Worm (Caenorhabditis elegans) whole organism, young adult: ENCODE measurements around the gene daf-36.

Experiments used
- B0019.2 ChIP-seq: fragments of 200-800 bp; sonication (Bioruptor generic); conservative IDR thresholded peaks from 2 replicates; pipeline ENCODE4 v1.3.6; 2022; ENCODE audit warnings: missing genetic modification reagents, missing genetic modification characterization, missing compliant biosample characterization
- B0035.1 ChIP-seq: sonication (generic microtip); optimal IDR thresholded peaks from 2 replicates; lab custom pipeline; 2016; ENCODE audit warnings: missing genetic modification characterization, mild to moderate bottlenecking, missing compliant biosample characterization, missing genotype, missing genetic modification reagents
- D2030.7 ChIP-seq: fragments of 200-800 bp; sonication (Bioruptor generic); IDR thresholded peaks from 2 replicates; pipeline ENCODE4 v1.3.6; 2022; ENCODE audit warnings: missing genetic modification reagents, missing genetic modification characterization, missing compliant biosample characterization
- F10E7.11 ChIP-seq: sonication (generic microtip); optimal IDR thresholded peaks from 2 replicates; lab custom pipeline; 2017; ENCODE audit warnings: mild to moderate bottlenecking, missing genetic modification characterization, moderate library complexity, missing compliant biosample characterization
- F23B12.7 ChIP-seq: sonication (generic microtip); optimal IDR thresholded peaks from 2 replicates; lab custom pipeline; 2017; ENCODE audit warnings: missing genetic modification characterization, mild to moderate bottlenecking, missing compliant biosample characterization, antibody characterized with exemption, moderate library complexity; ENCODE audit not compliant: insufficient read depth
- F33H1.4 ChIP-seq: fragments of 200-800 bp; sonication (Bioruptor generic); IDR thresholded peaks from 2 replicates; pipeline ENCODE4 v1.3.6; 2022; ENCODE audit warnings: missing genetic modification reagents, missing genetic modification characterization, missing compliant biosample characterization
- F39B2.1 ChIP-seq: fragments of 200-800 bp; sonication (Bioruptor generic); IDR thresholded peaks from 2 replicates; pipeline ENCODE4 v1.3.6; 2022; ENCODE audit warnings: missing genetic modification reagents, missing genetic modification characterization, missing compliant biosample characterization
- F57C9.4 ChIP-seq: sonication (generic microtip); optimal IDR thresholded peaks from 2 replicates; lab custom pipeline; 2017; ENCODE audit warnings: mild to moderate bottlenecking, missing genetic modification characterization, missing compliant biosample characterization
- Y53F4B.3 ChIP-seq: fragments of 200-800 bp; sonication (Bioruptor generic); IDR thresholded peaks from 2 replicates; pipeline ENCODE4 v1.3.6; 2022; ENCODE audit warnings: missing genetic modification reagents, missing genetic modification characterization, missing compliant biosample characterization
- Y67H2A.10 ChIP-seq: fragments of 200-800 bp; sonication (Bioruptor generic); conservative IDR thresholded peaks from 2 replicates; pipeline ENCODE4 v1.3.6; 2022; ENCODE audit warnings: missing genetic modification reagents, missing genetic modification characterization, missing compliant biosample characterization
- Y79H2A.3 ChIP-seq: fragments of 200-800 bp; sonication (Bioruptor generic); conservative IDR thresholded peaks from 2 replicates; pipeline ENCODE4 v1.3.6; 2022; ENCODE audit warnings: missing genetic modification reagents, missing genetic modification characterization, missing compliant biosample characterization
- ZK185.1 ChIP-seq: sonication (generic microtip); optimal IDR thresholded peaks from 2 replicates; lab custom pipeline; 2016; ENCODE audit warnings: mild to moderate bottlenecking, missing genetic modification characterization, missing compliant biosample characterization; ENCODE audit not compliant: poor library complexity, severe bottlenecking
- aptf-3 ChIP-seq: fragments of 200-800 bp; sonication (Bioruptor generic); IDR thresholded peaks from 2 replicates; pipeline ENCODE4 v1.3.6; 2022; ENCODE audit warnings: missing genetic modification characterization, missing compliant biosample characterization
- attf-5 ChIP-seq: fragments of 200-800 bp; sonication (Bioruptor generic); optimal IDR thresholded peaks from 2 replicates; lab custom pipeline; 2018; ENCODE audit warnings: mild to moderate bottlenecking, missing genetic modification characterization, missing compliant biosample characterization
- attf-6 ChIP-seq: fragments of 200-800 bp; sonication (Bioruptor generic); IDR thresholded peaks from 2 replicates; pipeline ENCODE4 v1.3.6; 2022; ENCODE audit warnings: missing genetic modification reagents, missing genetic modification characterization, missing compliant biosample characterization
- cebp-1 ChIP-seq, 2 experiments: fragments of 200-800 bp in 1 of 2; sonication (Bioruptor generic) in 1 of 2; sonication (generic microtip) in 1 of 2; IDR thresholded peaks in 1 of 2; optimal IDR thresholded peaks in 1 of 2; 2 replicates each; pipeline versions ENCODE4 v1.3.6 to Lab custom; 2017 to 2022; ENCODE audit warnings: missing compliant biosample characterization in 2 of 2, missing genetic modification characterization in 2 of 2, mild to moderate bottlenecking in 1 of 2, missing genetic modification reagents in 1 of 2, moderate library complexity in 1 of 2
- ceh-27 ChIP-seq: fragments of 200-800 bp; sonication (Bioruptor generic); optimal IDR thresholded peaks from 2 replicates; lab custom pipeline; 2018; ENCODE audit warnings: mild to moderate bottlenecking, missing genetic modification characterization, moderate library complexity, missing compliant biosample characterization
- ceh-40 ChIP-seq: fragments of 200-800 bp; sonication (Bioruptor generic); IDR thresholded peaks from 2 replicates; pipeline ENCODE4 v1.3.6; 2022; ENCODE audit warnings: missing genetic modification characterization, missing compliant biosample characterization
- ceh-79 ChIP-seq: sonication (generic microtip); optimal IDR thresholded peaks from 2 replicates; lab custom pipeline; 2017; ENCODE audit warnings: mild to moderate bottlenecking, missing genetic modification characterization, missing compliant biosample characterization
- dox-1 ChIP-seq: fragments of 200-800 bp; sonication (Bioruptor generic); IDR thresholded peaks from 2 replicates; pipeline ENCODE4 v1.3.6; 2022; ENCODE audit warnings: missing genetic modification reagents, missing genetic modification characterization, missing compliant biosample characterization
- dpl-1 ChIP-seq: fragments of 150-350 bp; optimal IDR thresholded peaks from 2 replicates; lab custom pipeline; 2014; ENCODE audit warnings: missing biosample characterization, missing genetic modification reagents, missing genetic modification characterization
- efl-1 ChIP-seq: fragments of 150-350 bp; optimal IDR thresholded peaks from 2 replicates; lab custom pipeline; 2014; ENCODE audit warnings: missing biosample characterization, missing genetic modification reagents, missing genetic modification characterization
- egl-18 ChIP-seq: fragments of 200-800 bp; sonication (Bioruptor generic); IDR thresholded peaks from 2 replicates; pipeline ENCODE4 v1.3.6; 2022; ENCODE audit warnings: missing genetic modification reagents, missing genetic modification characterization, missing compliant biosample characterization
- hlh-26 ChIP-seq: fragments of 200-800 bp; sonication (Bioruptor generic); conservative IDR thresholded peaks from 2 replicates; pipeline ENCODE4 v1.3.6; 2022; ENCODE audit warnings: missing genetic modification reagents, missing genetic modification characterization, missing compliant biosample characterization
- hmg-1.2 ChIP-seq: fragments of 200-800 bp; sonication (Bioruptor generic); IDR thresholded peaks from 2 replicates; pipeline ENCODE4 v1.3.6; 2022; ENCODE audit warnings: missing genetic modification reagents, missing genetic modification characterization, missing compliant biosample characterization
- hrde-1 ChIP-seq: sonication (generic microtip); optimal IDR thresholded peaks from 2 replicates; lab custom pipeline; 2016; ENCODE audit warnings: missing genetic modification characterization, mild to moderate bottlenecking, missing compliant biosample characterization, moderate library complexity, missing genotype, missing genetic modification reagents, borderline replicate concordance
- lag-1 ChIP-seq: fragments of 200-800 bp; sonication (Bioruptor generic); IDR thresholded peaks from 2 replicates; pipeline ENCODE4 v1.3.6; 2022; ENCODE audit warnings: missing genetic modification reagents, missing genetic modification characterization, missing compliant biosample characterization
- let-607 ChIP-seq, 2 experiments: fragments of 200-800 bp in 1 of 2; sonication (Bioruptor generic) in 1 of 2; sonication (generic microtip) in 1 of 2; optimal IDR thresholded peaks; 2 replicates each; lab custom pipeline; 2016 to 2018; ENCODE audit warnings: mild to moderate bottlenecking in 2 of 2, missing compliant biosample characterization in 2 of 2, missing genetic modification characterization in 2 of 2, moderate library complexity in 2 of 2, missing genotype in 1 of 2
- lsy-27 ChIP-seq: sonication (generic microtip); optimal IDR thresholded peaks from 2 replicates; lab custom pipeline; 2017; ENCODE audit warnings: missing genetic modification characterization, mild to moderate bottlenecking, missing compliant biosample characterization, antibody characterized with exemption, missing genotype, borderline replicate concordance; ENCODE audit not compliant: insufficient read depth
- madf-3 ChIP-seq: fragments of 200-800 bp; sonication (Bioruptor generic); IDR thresholded peaks from 2 replicates; pipeline ENCODE4 v1.3.6; 2022; ENCODE audit warnings: missing genetic modification reagents, missing genetic modification characterization, missing compliant biosample characterization
- madf-6 ChIP-seq: fragments of 200-800 bp; sonication (Bioruptor generic); IDR thresholded peaks from 2 replicates; pipeline ENCODE4 v1.3.6; 2022; ENCODE audit warnings: missing genetic modification reagents, missing genetic modification characterization, missing compliant biosample characterization
- mcd-1 ChIP-seq: fragments of 200-800 bp; sonication (Bioruptor generic); IDR thresholded peaks from 2 replicates; pipeline ENCODE4 v1.3.6; 2022; ENCODE audit warnings: missing genetic modification reagents, missing genetic modification characterization, missing compliant biosample characterization
- mel-28 ChIP-seq: sonication (generic microtip); optimal IDR thresholded peaks from 2 replicates; lab custom pipeline; 2016; ENCODE audit warnings: borderline replicate concordance, mild to moderate bottlenecking, missing genetic modification characterization, missing compliant biosample characterization
- mes-4 ChIP-seq: sonication (generic microtip); optimal IDR thresholded peaks from 2 replicates; lab custom pipeline; 2016; ENCODE audit warnings: missing genotype, missing genetic modification characterization, missing compliant biosample characterization
- nhr-90 ChIP-seq: sonication (generic microtip); optimal IDR thresholded peaks from 2 replicates; lab custom pipeline; 2016; ENCODE audit warnings: missing genotype, mild to moderate bottlenecking, missing genetic modification characterization, missing compliant biosample characterization
- pbrm-1 ChIP-seq: fragments of 200-800 bp; sonication (Bioruptor generic); IDR thresholded peaks from 2 replicates; pipeline ENCODE4 v1.3.6; 2022; ENCODE audit warnings: missing genetic modification reagents, missing genetic modification characterization, missing compliant biosample characterization
- sdz-38 ChIP-seq: sonication (generic microtip); optimal IDR thresholded peaks from 2 replicates; lab custom pipeline; 2016; ENCODE audit warnings: missing genotype, missing genetic modification characterization, missing compliant biosample characterization
- snpc-1.1 ChIP-seq: sonication (generic microtip); optimal IDR thresholded peaks from 2 replicates; lab custom pipeline; 2017; ENCODE audit warnings: missing genetic modification characterization, mild to moderate bottlenecking, missing compliant biosample characterization, antibody characterized with exemption, moderate library complexity, missing genotype, missing genetic modification reagents; ENCODE audit not compliant: insufficient read depth
- snpc-3.4 ChIP-seq: sonication (generic microtip); optimal IDR thresholded peaks from 2 replicates; lab custom pipeline; 2017; ENCODE audit warnings: missing genetic modification characterization, mild to moderate bottlenecking, missing compliant biosample characterization, antibody characterized with exemption, moderate library complexity, missing genotype, missing genetic modification reagents
- snpc-4 ChIP-seq, 5 experiments: fragments of 150-350 bp in 1 of 5; sonication (generic microtip) in 4 of 5; optimal IDR thresholded peaks; 2 replicates each; lab custom pipeline; 2014 to 2018; ENCODE audit warnings: missing genetic modification characterization in 5 of 5, missing biosample characterization in 3 of 5, antibody characterized with exemption in 2 of 5, mild to moderate bottlenecking in 2 of 5, missing compliant biosample characterization in 2 of 5, missing genotype in 2 of 5, moderate library complexity in 2 of 5, missing genetic modification reagents in 1 of 5
- sptf-2 ChIP-seq: fragments of 200-800 bp; sonication (Bioruptor generic); optimal IDR thresholded peaks from 2 replicates; lab custom pipeline; 2018; ENCODE audit warnings: mild to moderate bottlenecking, missing genetic modification characterization, missing compliant biosample characterization
- ztf-26 ChIP-seq: sonication (generic microtip); optimal IDR thresholded peaks from 2 replicates; lab custom pipeline; 2017; ENCODE audit warnings: missing genetic modification characterization, missing compliant biosample characterization
- ztf-3 ChIP-seq: fragments of 200-800 bp; sonication (Bioruptor generic); optimal IDR thresholded peaks from 2 replicates; lab custom pipeline; 2018; ENCODE audit warnings: mild to moderate bottlenecking, missing genetic modification characterization, missing compliant biosample characterization
- ztf-6 ChIP-seq: fragments of 200-800 bp; sonication (Bioruptor generic); IDR thresholded peaks from 2 replicates; pipeline ENCODE4 v1.3.6; 2022; ENCODE audit warnings: missing genetic modification reagents, missing genetic modification characterization, missing compliant biosample characterization

The daf-36 gene

DNA sequence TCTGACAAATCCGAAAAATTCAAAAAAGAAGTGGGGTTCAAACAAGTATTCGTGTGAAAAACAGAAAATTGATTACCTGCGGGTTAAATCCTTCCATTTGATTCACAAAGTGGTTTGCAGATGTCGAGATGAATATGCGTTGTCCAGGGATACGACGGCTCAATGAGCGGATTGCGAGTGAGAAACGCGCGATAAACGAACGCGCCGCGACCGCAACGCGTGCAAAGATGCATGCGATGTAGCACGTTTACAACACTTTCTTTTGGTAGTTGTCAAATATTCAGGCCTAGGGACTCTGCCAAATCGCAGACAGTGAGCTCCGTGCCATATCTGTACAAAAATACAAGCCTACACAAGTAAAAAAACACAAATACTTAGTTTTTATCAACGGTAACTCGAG is 13.2 kb upstream of the daf-36 start, which contains the start of gene fubl-1 (continued):
- TF ChIP-seq F23B12.7 (no peak), efl-1 (GFP tag; lab: Kevin White, UChicago) (peak; percentile 14), pbrm-1 (GFP tag; lab: Robert Waterston, UW) (no peak), ceh-79 (no peak)
- TF ChIP-seq, all 124 proteins: peak for 14

DNA sequence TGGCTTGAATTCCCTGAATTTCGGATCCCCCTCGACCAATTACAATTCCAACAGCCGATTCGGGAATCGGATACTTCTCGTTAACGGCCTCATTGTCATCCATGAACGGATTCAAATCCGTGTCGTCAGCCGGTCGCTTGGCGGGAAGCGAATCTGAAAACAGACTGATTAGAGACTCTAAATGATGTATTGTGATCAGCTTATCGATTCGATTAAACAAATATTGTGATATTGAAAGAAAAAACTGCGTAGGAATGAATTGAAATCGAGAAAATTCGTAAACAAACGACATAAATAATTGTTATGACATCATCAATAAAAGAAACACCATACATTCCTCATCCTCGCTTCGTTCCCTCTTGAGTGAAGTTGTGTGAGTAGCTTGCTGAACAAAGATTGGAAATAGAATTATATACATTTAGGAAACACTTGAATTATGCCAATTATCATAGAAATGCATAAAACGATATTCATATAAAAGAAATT is 12.5 kb upstream of the daf-36 start:
- TF ChIP-seq F33H1.4 (GFP tag; lab: Robert Waterston, UW) (no peak), hmg-1.2 (peak; percentile 29; the same call in 1 of the 2 replicates), F57C9.4 (tag; lab: Kevin White, UChicago) (no peak), B0019.2 (GFP tag; lab: Robert Waterston, UW) (no peak), mcd-1 (GFP tag; lab: Robert Waterston, UW) (no peak), Y53F4B.3 (GFP tag; lab: Robert Waterston, UW) (no peak), sptf-2 (GFP tag; lab: Kevin White, UChicago) (no peak), ztf-6 (no peak), sdz-38 (tag; lab: Kevin White, UChicago) (no peak), F39B2.1 (GFP tag; lab: Robert Waterston, UW) (no peak; the same call in 1 of the 2 replicates), madf-6 (GFP tag; lab: Robert Waterston, UW) (peak; percentile 75), B0035.1 (tag; lab: Kevin White, UChicago) (peak; percentile 10), ceh-27 (no peak), Y67H2A.10 (GFP tag; lab: Robert Waterston, UW) (no peak), mes-4 (tag; lab: Kevin White, UChicago) (peak; percentile 30), attf-6 (GFP tag; lab: Robert Waterston, UW) (peak; percentile 73; the same call in 1 of the 2 replicates), ztf-26 (tag; lab: Kevin White, UChicago) (no peak), lsy-27 (tag; lab: Kevin White, UChicago) (no peak), dpl-1 (no peak), ceh-40 (GFP tag; lab: Robert Waterston, UW) (no peak), snpc-3.4 (no peak), let-607 (tag; optimal IDR thresholded peaks at IDR 0.05; lab: Kevin White, UChicago) (no peak), snpc-4 (GFP tag; optimal IDR thresholded peaks at IDR 0.05; lab: Kevin White, UChicago) (no peak), snpc-4 (tag; optimal IDR thresholded peaks at IDR 0.05; lab: Kevin White, UChicago) (peak in 1 of 4 experiments; percentile 2), dox-1 (peak; percentile 30; the same call in 1 of the 2 replicates), D2030.7 (0 out of 2 replicates have a peak, but pooled peaks have one; percentile 36), egl-18 (no peak), hrde-1 (peak; percentile 77), madf-3 (GFP tag; lab: Robert Waterston, UW) (peak; percentile 88), nhr-90 (tag; lab: Kevin White, UChicago) (no peak), Y79H2A.3 (peak; percentile 95), hlh-26 (GFP tag; lab: Robert Waterston, UW) (no peak), ZK185.1 (tag; lab: Kevin White, UChicago) (no peak), ztf-3 (no peak), lag-1 (GFP tag; lab: Robert Waterston, UW) (no peak), cebp-1 (GFP tag; IDR thresholded peaks at IDR 0.05; lab: Robert Waterston, UW) (0 out of 2 replicates have a peak, but pooled peaks have one; percentile 12), cebp-1 (tag; optimal IDR thresholded peaks at IDR 0.05; lab: Kevin White, UChicago) (peak; percentile 57), mel-28 (tag; lab: Kevin White, UChicago) (peak; percentile 74), aptf-3 (GFP tag; lab: Robert Waterston, UW) (no peak), snpc-1.1 (tag; lab: Kevin White, UChicago) (no peak), attf-5 (GFP tag; lab: Kevin White, UChicago) (no peak), F10E7.11 (tag; lab: Kevin White, UChicago) (peak; percentile 93)
